Fruit fly (Drosophila melanogaster) whole organism, embryonic: ENCODE measurements around the gene CG5262.
A peak's percentile ranks its signal among the peaks of the same experiment; 100 is the strongest.

Source experiments
- Asciz ChIP-seq: fragments of 200-800 bp; sonication (Bioruptor generic); optimal IDR thresholded peaks from 2 replicates; lab custom pipeline; 2017; ENCODE audit warnings: missing biosample characterization, mild to moderate bottlenecking, missing genetic modification characterization, missing genetic modification reagents
- Atf-2 ChIP-seq: fragments of 200-800 bp; sonication (Bioruptor generic); optimal IDR thresholded peaks from 2 replicates; lab custom pipeline; 2016; ENCODE audit warnings: missing biosample characterization, missing genetic modification characterization
- Atf6 ChIP-seq: fragments of 200-800 bp; sonication (Bioruptor generic); IDR thresholded peaks from 2 replicates; pipeline ENCODE4 v1.3.6; 2022; ENCODE audit warnings: missing biosample characterization, missing genetic modification characterization
- CG11085 ChIP-seq: fragments of 200-800 bp; sonication (Bioruptor generic); IDR thresholded peaks from 2 replicates; pipeline ENCODE4 v1.3.6; 2022; ENCODE audit warnings: missing biosample characterization, missing genetic modification characterization
- CG11695 ChIP-seq: fragments of 200-800 bp; sonication (Bioruptor generic); IDR thresholded peaks from 3 replicates; pipeline ENCODE4 v1.3.6; 2022; ENCODE audit warnings: missing biosample characterization, missing genetic modification characterization
- CG11723 ChIP-seq: fragments of 200-800 bp; sonication (Bioruptor generic); optimal IDR thresholded peaks from 2 replicates; lab custom pipeline; 2017; ENCODE audit warnings: missing biosample characterization, mild to moderate bottlenecking, missing genetic modification characterization
- CG12104 ChIP-seq: fragments of 200-800 bp; sonication (Bioruptor generic); optimal IDR thresholded peaks from 3 replicates; lab custom pipeline; 2016; ENCODE audit warnings: missing biosample characterization, missing genetic modification characterization
- CG12391 ChIP-seq: fragments of 200-800 bp; sonication (Bioruptor generic); optimal IDR thresholded peaks from 3 replicates; lab custom pipeline; 2018; ENCODE audit warnings: missing biosample characterization, mild to moderate bottlenecking, missing genetic modification characterization, moderate library complexity
- CG12744 ChIP-seq: fragments of 200-800 bp; sonication (Bioruptor generic); optimal IDR thresholded peaks from 2 replicates; lab custom pipeline; 2016; ENCODE audit warnings: missing biosample characterization, missing genetic modification characterization
- CG14014 ChIP-seq: fragments of 200-800 bp; sonication (Bioruptor generic); IDR thresholded peaks from 2 replicates; pipeline ENCODE4 v1.3.6; 2022; ENCODE audit warnings: missing biosample characterization, missing genetic modification characterization
- CG14050 ChIP-seq: fragments of 200-800 bp; sonication (Bioruptor generic); IDR thresholded peaks from 3 replicates; pipeline ENCODE4 v1.3.6; 2022; ENCODE audit warnings: missing biosample characterization, missing genetic modification characterization
- CG15479 ChIP-seq: fragments of 200-800 bp; sonication (Bioruptor generic); optimal IDR thresholded peaks from 3 replicates; lab custom pipeline; 2019; ENCODE audit warnings: missing biosample characterization, mild to moderate bottlenecking, missing genetic modification characterization, moderate library complexity
- CG15696 ChIP-seq: fragments of 200-800 bp; sonication (Bioruptor generic); optimal IDR thresholded peaks from 2 replicates; lab custom pipeline; 2019; ENCODE audit warnings: missing biosample characterization, mild to moderate bottlenecking, missing genetic modification characterization, moderate library complexity
- CG16813 ChIP-seq: fragments of 200-800 bp; sonication (Bioruptor generic); IDR thresholded peaks from 3 replicates; pipeline ENCODE4 v1.3.6; 2022; ENCODE audit warnings: missing biosample characterization, missing genetic modification characterization; ENCODE audit not compliant: partially characterized antibody
- CG2116 ChIP-seq: fragments of 200-800 bp; sonication (Bioruptor generic); optimal IDR thresholded peaks from 3 replicates; lab custom pipeline; 2018; ENCODE audit warnings: missing biosample characterization, mild to moderate bottlenecking, missing genetic modification characterization
- CG30020 ChIP-seq: fragments of 200-800 bp; optimal IDR thresholded peaks from 2 replicates; lab custom pipeline; 2019; ENCODE audit warnings: missing biosample characterization, mild to moderate bottlenecking, missing genetic modification characterization, moderate library complexity
- CG30431 ChIP-seq: fragments of 200-800 bp; sonication (Bioruptor generic); optimal IDR thresholded peaks from 2 replicates; lab custom pipeline; 2017; ENCODE audit warnings: missing biosample characterization, missing genetic modification characterization
- CG3281 ChIP-seq: fragments of 200-800 bp; sonication (Bioruptor generic); optimal IDR thresholded peaks from 3 replicates; lab custom pipeline; 2017; ENCODE audit warnings: missing biosample characterization, mild to moderate bottlenecking, missing genetic modification characterization
- CG4282 ChIP-seq: fragments of 200-800 bp; sonication (Bioruptor generic); optimal IDR thresholded peaks from 2 replicates; lab custom pipeline; 2016; ENCODE audit warnings: missing biosample characterization, missing genetic modification characterization
- CG4328 ChIP-seq: fragments of 200-800 bp; sonication (Bioruptor generic); optimal IDR thresholded peaks from 3 replicates; lab custom pipeline; 2017; ENCODE audit warnings: missing biosample characterization, missing genetic modification reagents, missing genetic modification characterization
- CG6254 ChIP-seq: fragments of 200-800 bp; sonication (Bioruptor generic); optimal IDR thresholded peaks from 3 replicates; lab custom pipeline; 2017; ENCODE audit warnings: mild to moderate bottlenecking, missing biosample characterization, missing genetic modification reagents, missing genetic modification characterization
- CG7271 ChIP-seq: fragments of 200-800 bp; sonication (Bioruptor generic); optimal IDR thresholded peaks from 2 replicates; lab custom pipeline; 2018; ENCODE audit warnings: missing biosample characterization, mild to moderate bottlenecking, missing genetic modification characterization, moderate library complexity
- CG7357 ChIP-seq: fragments of 200-800 bp; sonication (Bioruptor generic); IDR thresholded peaks from 3 replicates; pipeline ENCODE4 v1.3.6; 2022; ENCODE audit warnings: missing biosample characterization, missing genetic modification characterization
- CG7556 ChIP-seq: fragments of 200-800 bp; sonication (Bioruptor generic); optimal IDR thresholded peaks from 2 replicates; lab custom pipeline; 2017; ENCODE audit warnings: missing biosample characterization, mild to moderate bottlenecking, missing genetic modification characterization
- CG9437 ChIP-seq: fragments of 200-800 bp; sonication (Bioruptor generic); optimal IDR thresholded peaks from 2 replicates; lab custom pipeline; 2018; ENCODE audit warnings: missing biosample characterization, mild to moderate bottlenecking, missing genetic modification characterization
- CG9817 ChIP-seq: fragments of 200-800 bp; sonication (Bioruptor generic); optimal IDR thresholded peaks from 2 replicates; lab custom pipeline; 2018; ENCODE audit warnings: missing biosample characterization, mild to moderate bottlenecking, missing genetic modification characterization, moderate library complexity
- HHEX ChIP-seq: fragments of 200-800 bp; sonication (Bioruptor generic); optimal IDR thresholded peaks from 3 replicates; lab custom pipeline; 2017; ENCODE audit warnings: missing biosample characterization, mild to moderate bottlenecking, missing genetic modification characterization, missing genetic modification reagents
- HLHmδ ChIP-seq: fragments of 200-800 bp; sonication (Bioruptor generic); optimal IDR thresholded peaks from 2 replicates; lab custom pipeline; 2018; ENCODE audit warnings: missing biosample characterization, mild to moderate bottlenecking, missing genetic modification characterization, moderate library complexity
- Hmr ChIP-seq: fragments of 200-800 bp; sonication (Bioruptor generic); optimal IDR thresholded peaks from 3 replicates; lab custom pipeline; 2017; ENCODE audit warnings: mild to moderate bottlenecking, missing biosample characterization, missing genetic modification reagents, missing genetic modification characterization
- Nf-YA ChIP-seq: fragments of 200-800 bp; sonication (Bioruptor generic); IDR thresholded peaks from 2 replicates; pipeline ENCODE4 v1.3.6; 2022; ENCODE audit warnings: missing biosample characterization, missing genetic modification characterization
- Oli ChIP-seq: fragments of 200-800 bp; sonication (Bioruptor generic); optimal IDR thresholded peaks from 2 replicates; lab custom pipeline; 2018; ENCODE audit warnings: missing biosample characterization, mild to moderate bottlenecking, missing genetic modification characterization, moderate library complexity
- Side ChIP-seq: fragments of 200-800 bp; sonication (Bioruptor generic); optimal IDR thresholded peaks from 2 replicates; lab custom pipeline; 2016; ENCODE audit warnings: missing biosample characterization, missing genetic modification characterization
- Spps ChIP-seq: fragments of 200-800 bp; sonication (Bioruptor generic); optimal IDR thresholded peaks from 2 replicates; lab custom pipeline; 2018; ENCODE audit warnings: missing biosample characterization, mild to moderate bottlenecking, missing genetic modification characterization
- TFAM ChIP-seq: fragments of 200-800 bp; sonication (Bioruptor generic); optimal IDR thresholded peaks from 2 replicates; lab custom pipeline; 2017; ENCODE audit warnings: missing biosample characterization, missing genetic modification characterization, inconsistent platforms
- bab2 ChIP-seq: fragments of 200-800 bp; sonication (Bioruptor generic); optimal IDR thresholded peaks from 2 replicates; lab custom pipeline; 2016; ENCODE audit warnings: missing biosample characterization, missing genetic modification characterization
- bcd ChIP-seq: fragments of 200-800 bp; sonication (Bioruptor generic); optimal IDR thresholded peaks from 2 replicates; lab custom pipeline; 2017; ENCODE audit warnings: missing biosample characterization, mild to moderate bottlenecking, missing genetic modification characterization
- caup ChIP-seq: fragments of 200-800 bp; sonication (Bioruptor generic); optimal IDR thresholded peaks from 3 replicates; lab custom pipeline; 2017; ENCODE audit warnings: missing biosample characterization, mild to moderate bottlenecking, missing genetic modification characterization, moderate library complexity; ENCODE audit not compliant: severe bottlenecking
- croc ChIP-seq: fragments of 200-800 bp; sonication (Bioruptor generic); conservative IDR thresholded peaks from 3 replicates; pipeline ENCODE4 v1.3.6; 2022; ENCODE audit warnings: missing biosample characterization, missing genetic modification characterization
- crp ChIP-seq, 2 experiments: fragments of 200-800 bp; sonication (Bioruptor generic); optimal IDR thresholded peaks; 2 replicates in 1 of 2; 3 replicates in 1 of 2; lab custom pipeline; 2017; ENCODE audit warnings: missing biosample characterization in 2 of 2, missing genetic modification characterization in 2 of 2, mild to moderate bottlenecking in 1 of 2, moderate library complexity in 1 of 2
- hb ChIP-seq: fragments of 200-800 bp; sonication (Bioruptor generic); IDR thresholded peaks from 3 replicates; pipeline ENCODE4 v1.3.6; 2022; ENCODE audit warnings: missing biosample characterization, missing genetic modification characterization; ENCODE audit not compliant: partially characterized antibody
- hbn ChIP-seq: fragments of 200-800 bp; sonication (Bioruptor generic); IDR thresholded peaks from 2 replicates; pipeline ENCODE4 v1.3.6; 2022; ENCODE audit warnings: missing biosample characterization, missing genetic modification characterization; ENCODE audit not compliant: partially characterized antibody
- jigr1 ChIP-seq: fragments of 200-800 bp; sonication (Bioruptor generic); IDR thresholded peaks from 3 replicates; pipeline ENCODE4 v1.3.6; 2022; ENCODE audit warnings: missing biosample characterization, missing genetic modification characterization
- jing ChIP-seq: fragments of 200-800 bp; sonication (Bioruptor generic); optimal IDR thresholded peaks from 2 replicates; lab custom pipeline; 2018; ENCODE audit warnings: missing biosample characterization, mild to moderate bottlenecking, missing genetic modification characterization
- lbe ChIP-seq: fragments of 200-800 bp; sonication (Bioruptor generic); optimal IDR thresholded peaks from 2 replicates; lab custom pipeline; 2016; ENCODE audit warnings: missing biosample characterization, mild to moderate bottlenecking, missing genetic modification characterization
- maf-S ChIP-seq: fragments of 200-800 bp; sonication (Bioruptor generic); optimal IDR thresholded peaks from 2 replicates; lab custom pipeline; 2016; ENCODE audit warnings: missing biosample characterization, missing genetic modification characterization
- pho ChIP-seq: fragments of 200-800 bp; sonication (Bioruptor generic); optimal IDR thresholded peaks from 2 replicates; lab custom pipeline; 2016; ENCODE audit warnings: missing biosample characterization, missing genetic modification characterization
- sna ChIP-seq: fragments of 200-800 bp; sonication (Bioruptor generic); IDR thresholded peaks from 2 replicates; pipeline ENCODE4 v1.3.6; 2022; ENCODE audit warnings: missing biosample characterization, missing genetic modification characterization; ENCODE audit not compliant: partially characterized antibody
- twi ChIP-seq: fragments of 200-800 bp; optimal IDR thresholded peaks from 2 replicates; lab custom pipeline; 2019; ENCODE audit warnings: missing biosample characterization, mild to moderate bottlenecking, missing genetic modification characterization, moderate library complexity
- wek ChIP-seq: fragments of 200-800 bp; sonication (Bioruptor generic); optimal IDR thresholded peaks from 3 replicates; lab custom pipeline; 2018; ENCODE audit warnings: missing biosample characterization, mild to moderate bottlenecking, missing genetic modification characterization, moderate library complexity

CG5262 gene

DNA sequence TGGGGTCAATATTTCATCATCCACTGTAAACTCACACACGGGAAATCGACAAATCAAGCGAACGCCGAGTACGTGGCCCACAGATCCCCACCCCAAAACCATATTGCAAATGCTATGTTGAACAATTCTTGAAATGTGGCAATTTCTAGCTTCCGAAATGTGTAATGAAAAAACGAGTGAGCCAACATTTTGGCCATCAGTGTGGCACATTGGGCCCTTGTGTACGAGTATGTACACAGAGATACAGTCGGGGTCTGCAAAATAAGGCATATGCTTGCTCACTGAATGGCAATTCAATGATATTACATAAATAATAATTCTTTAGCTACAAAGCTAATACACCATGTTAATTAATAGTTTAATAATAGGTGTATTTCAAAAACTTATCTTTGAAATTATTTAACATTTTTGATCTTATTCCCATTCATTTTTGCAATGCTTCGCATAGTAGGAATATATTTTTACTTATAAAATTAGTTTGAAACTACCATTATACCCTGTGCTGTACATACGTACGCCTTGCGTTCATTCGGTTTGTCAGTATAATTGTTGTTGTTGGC, 30.6 kb downstream of the CG5262 start (continued):
- TF ChIP-seq CG15479 (GFP tag; lab: Kevin White, UChicago): peak; percentile 7
- peak; percentile 87 for TF ChIP-seq pho (GFP tag; lab: Kevin White, UChicago)
- peak; percentile 67 for TF ChIP-seq Side (GFP tag; lab: Kevin White, UChicago)
- peak; percentile 91 for TF ChIP-seq CG11695 (GFP tag; lab: Robert Waterston, UW)
- peak; percentile 92 for TF ChIP-seq Atf6 (GFP tag; lab: Robert Waterston, UW)
- TF ChIP-seq hbn: no peak
- TF ChIP-seq wek: peak; percentile 26
- TF ChIP-seq CG9817: peak; percentile 82
- TF ChIP-seq CG12744 (GFP tag; lab: Kevin White, UChicago): peak; percentile 78
- TF ChIP-seq CG14050 (GFP tag; lab: Robert Waterston, UW): peak; percentile 76
- peak; percentile 85 for TF ChIP-seq CG14014 (GFP tag; lab: Robert Waterston, UW)
- TF ChIP-seq Atf-2: peak; percentile 81
- peak; percentile 63 for TF ChIP-seq CG30020 (tag; lab: Kevin White, UChicago)
- TF ChIP-seq TFAM: peak; percentile 20
- no peak for TF ChIP-seq HLHmδ (GFP tag; lab: Kevin White, UChicago)
- peak; percentile 90 for TF ChIP-seq Oli (tag; lab: Kevin White, UChicago)
- TF ChIP-seq CG12391 (tag; lab: Kevin White, UChicago): peak; percentile 89
- TF ChIP-seq CG6254 (GFP tag; lab: Kevin White, UChicago): peak; percentile 55
- peak; percentile 85 for TF ChIP-seq CG9437 (GFP tag; lab: Kevin White, UChicago)
- peak; percentile 72 for TF ChIP-seq croc (GFP tag; lab: Robert Waterston, UW)
- peak; percentile 80 for TF ChIP-seq bab2
- no peak for TF ChIP-seq sna (GFP tag; lab: Robert Waterston, UW)
- TF ChIP-seq CG16813: no peak
- peak; percentile 88 for TF ChIP-seq Asciz (GFP tag; lab: Kevin White, UChicago)
- peak; percentile 80 for TF ChIP-seq CG11723 (GFP tag; lab: Kevin White, UChicago)
- TF ChIP-seq jigr1: peak; percentile 58; the same call in 1 of the 3 replicates
- TF ChIP-seq hb: no peak
- TF ChIP-seq CG7271 (tag; lab: Kevin White, UChicago): no peak
- peak; percentile 76 for TF ChIP-seq maf-S (GFP tag; lab: Kevin White, UChicago)
- TF ChIP-seq crp (GFP tag; optimal IDR thresholded peaks at IDR 0.05; lab: Kevin White, UChicago): peak in 1 of 2 experiments; percentile 46
- TF ChIP-seq CG15696: peak; percentile 77
- TF ChIP-seq CG2116 (GFP tag; lab: Kevin White, UChicago): peak; percentile 73
- TF ChIP-seq HHEX (GFP tag; lab: Kevin White, UChicago): peak; percentile 89
- peak; percentile 87 for TF ChIP-seq bcd (GFP tag; lab: Kevin White, UChicago)
- peak; percentile 87 for TF ChIP-seq CG3281 (GFP tag; lab: Kevin White, UChicago)
- TF ChIP-seq CG12104 (GFP tag; lab: Kevin White, UChicago): peak; percentile 83
- peak; percentile 77 for TF ChIP-seq jing (GFP tag; lab: Kevin White, UChicago)
- peak; percentile 89 for TF ChIP-seq Hmr (GFP tag; lab: Kevin White, UChicago)
- TF ChIP-seq CG4282 (GFP tag; lab: Kevin White, UChicago): peak; percentile 86
- peak; percentile 81 for TF ChIP-seq lbe (GFP tag; lab: Kevin White, UChicago)
- TF ChIP-seq Nf-YA (GFP tag; lab: Robert Waterston, UW): 0 out of 2 replicates have a peak, but pooled peaks have one; percentile 50
- TF ChIP-seq Spps (tag; lab: Kevin White, UChicago): peak; percentile 48
- peak; percentile 87 for TF ChIP-seq CG4328
- TF ChIP-seq CG7556 (GFP tag; lab: Kevin White, UChicago): peak; percentile 89
- TF ChIP-seq twi: peak; percentile 67
- peak; percentile 85 for TF ChIP-seq caup
- TF ChIP-seq CG11085 (GFP tag; lab: Robert Waterston, UW): peak; percentile 77
- TF ChIP-seq CG7357 (GFP tag; lab: Robert Waterston, UW): peak; percentile 72
- TF ChIP-seq CG30431 (GFP tag; lab: Kevin White, UChicago): peak; percentile 78
